Worm (Caenorhabditis elegans): ENCODE data around the gene tars-1.

- TF ChIP-seq ama-1 (optimal IDR thresholded peaks at IDR 0.05) (no peak), pha-4 (tag; optimal IDR thresholded peaks at IDR 0.05) (no peak), fos-1 (tag; optimal IDR thresholded peaks at IDR 0.05) (no peak), jun-1 (tag; optimal IDR thresholded peaks at IDR 0.05) (no peak), hmg-11 (tag; optimal IDR thresholded peaks at IDR 0.05) (no peak), nhr-67 (tag; optimal IDR thresholded peaks at IDR 0.05) (no peak)
Observed at ce11 chrII:11722164-11722563, 26.7 kb upstream of the tars-1 start.

Measured in whole organism, L3 larva.